Fruit fly (Drosophila melanogaster) whole organism, embryonic: ENCODE measurements around the gene Oseg1.

Experiments
- Bteb2 ChIP-seq: fragments of 200-800 bp; sonication (Bioruptor generic); optimal IDR thresholded peaks from 2 replicates; lab custom pipeline; 2016; ENCODE audit warnings: missing biosample characterization, missing genetic modification characterization
- CG10267 ChIP-seq: fragments of 200-800 bp; sonication (Bioruptor generic); optimal IDR thresholded peaks from 2 replicates; lab custom pipeline; 2018; ENCODE audit warnings: missing biosample characterization, mild to moderate bottlenecking, missing genetic modification characterization, moderate library complexity
- CG10274 ChIP-seq: fragments of 200-800 bp; sonication (Bioruptor generic); optimal IDR thresholded peaks from 3 replicates; lab custom pipeline; 2017; ENCODE audit warnings: missing biosample characterization, mild to moderate bottlenecking, missing genetic modification characterization
- CG10366 ChIP-seq: fragments of 200-800 bp; sonication (Bioruptor generic); IDR thresholded peaks from 2 replicates; pipeline ENCODE4 v1.3.6; 2022; ENCODE audit warnings: missing biosample characterization, missing genetic modification characterization
- CG11504 ChIP-seq: fragments of 200-800 bp; sonication (Bioruptor generic); optimal IDR thresholded peaks from 3 replicates; lab custom pipeline; 2019; ENCODE audit warnings: missing biosample characterization, mild to moderate bottlenecking, missing genetic modification characterization, moderate library complexity
- CG13424 ChIP-seq: fragments of 200-800 bp; sonication (Bioruptor generic); optimal IDR thresholded peaks from 2 replicates; lab custom pipeline; 2019; ENCODE audit warnings: missing biosample characterization, mild to moderate bottlenecking, missing genetic modification characterization, moderate library complexity
- CG13894 ChIP-seq: fragments of 200-800 bp; sonication (Bioruptor generic); optimal IDR thresholded peaks from 3 replicates; lab custom pipeline; 2018; ENCODE audit warnings: missing biosample characterization, mild to moderate bottlenecking, missing genetic modification characterization, moderate library complexity
- CG1603 ChIP-seq: fragments of 200-800 bp; sonication (Bioruptor generic); optimal IDR thresholded peaks from 2 replicates; lab custom pipeline; 2019; ENCODE audit warnings: missing biosample characterization, mild to moderate bottlenecking, missing genetic modification characterization, moderate library complexity
- CG17912 ChIP-seq: fragments of 200-800 bp; sonication (Bioruptor generic); optimal IDR thresholded peaks from 2 replicates; lab custom pipeline; 2018; ENCODE audit warnings: missing biosample characterization, mild to moderate bottlenecking, missing genetic modification characterization
- CG1832 ChIP-seq: fragments of 200-800 bp; sonication (Bioruptor generic); optimal IDR thresholded peaks from 2 replicates; lab custom pipeline; 2017; ENCODE audit warnings: missing biosample characterization, mild to moderate bottlenecking, missing genetic modification characterization, inconsistent platforms
- CG18599 ChIP-seq: fragments of 200-800 bp; sonication (Bioruptor generic); optimal IDR thresholded peaks from 3 replicates; lab custom pipeline; 2017; ENCODE audit warnings: missing biosample characterization, missing genetic modification characterization, mild to moderate bottlenecking, moderate library complexity, missing genetic modification reagents
- CG2678 ChIP-seq: fragments of 200-800 bp; sonication (Bioruptor generic); optimal IDR thresholded peaks from 3 replicates; lab custom pipeline; 2019; ENCODE audit warnings: missing biosample characterization, mild to moderate bottlenecking, missing genetic modification characterization, moderate library complexity
- CG2875 ChIP-seq: fragments of 200-800 bp; sonication (Bioruptor generic); optimal IDR thresholded peaks from 2 replicates; lab custom pipeline; 2017; ENCODE audit warnings: missing biosample characterization, mild to moderate bottlenecking, missing genetic modification characterization, missing genetic modification reagents
- CG30020 ChIP-seq: fragments of 200-800 bp; optimal IDR thresholded peaks from 2 replicates; lab custom pipeline; 2019; ENCODE audit warnings: missing biosample characterization, mild to moderate bottlenecking, missing genetic modification characterization, moderate library complexity
- CG31441 ChIP-seq: fragments of 200-800 bp; sonication (Bioruptor generic); IDR thresholded peaks from 2 replicates; pipeline ENCODE4 v1.3.6; 2022; ENCODE audit warnings: missing biosample characterization, missing genetic modification characterization
- CG3163 ChIP-seq: fragments of 200-800 bp; sonication (Bioruptor generic); optimal IDR thresholded peaks from 3 replicates; lab custom pipeline; 2016; ENCODE audit warnings: missing biosample characterization, missing genetic modification characterization
- CG4360 ChIP-seq: fragments of 200-800 bp; sonication (Bioruptor generic); IDR thresholded peaks from 2 replicates; pipeline ENCODE4 v1.3.6; 2022; ENCODE audit warnings: missing biosample characterization, missing genetic modification characterization
- CG7357 ChIP-seq: fragments of 200-800 bp; sonication (Bioruptor generic); IDR thresholded peaks from 3 replicates; pipeline ENCODE4 v1.3.6; 2022; ENCODE audit warnings: missing biosample characterization, missing genetic modification characterization
- CG8359 ChIP-seq: fragments of 200-800 bp; sonication (Bioruptor generic); optimal IDR thresholded peaks from 2 replicates; lab custom pipeline; 2017; ENCODE audit warnings: missing biosample characterization, mild to moderate bottlenecking, missing genetic modification characterization, borderline replicate concordance
- CkIIα-i1 ChIP-seq: fragments of 200-800 bp; sonication (Bioruptor generic); IDR thresholded peaks from 2 replicates; pipeline ENCODE4 v1.3.6; 2022; ENCODE audit warnings: missing biosample characterization, missing genetic modification characterization
- Dip2 ChIP-seq: fragments of 200-800 bp; sonication (Bioruptor generic); IDR thresholded peaks from 2 replicates; pipeline ENCODE4 v1.3.6; 2022; ENCODE audit warnings: missing biosample characterization, missing genetic modification characterization
- Dll ChIP-seq: fragments of 200-800 bp; sonication (Bioruptor generic); IDR thresholded peaks from 4 replicates; pipeline ENCODE4 v1.3.6; 2022; ENCODE audit warnings: missing biosample characterization, missing genetic modification characterization; ENCODE audit not compliant: partially characterized antibody
- Eip74EF ChIP-seq, 2 experiments: fragments of 200-800 bp in 1 of 2; fragments of >200 bp in 1 of 2; sonication (Bioruptor generic) in 1 of 2; optimal IDR thresholded peaks; 2 replicates each; lab custom pipeline; 2017 to 2019; ENCODE audit warnings: missing biosample characterization in 2 of 2, missing genetic modification characterization in 2 of 2, mild to moderate bottlenecking in 1 of 2, moderate library complexity in 1 of 2
- Fer1 ChIP-seq: fragments of 200-800 bp; sonication (Bioruptor generic); optimal IDR thresholded peaks from 2 replicates; lab custom pipeline; 2017; ENCODE audit warnings: missing biosample characterization, mild to moderate bottlenecking, missing genetic modification characterization
- Hr51 ChIP-seq, 2 experiments: fragments of 200-800 bp; sonication (Bioruptor generic); optimal IDR thresholded peaks; 2 replicates in 1 of 2; 3 replicates in 1 of 2; lab custom pipeline; 2016 to 2018; ENCODE audit warnings: missing biosample characterization in 2 of 2, missing genetic modification characterization in 2 of 2, mild to moderate bottlenecking in 1 of 2, moderate library complexity in 1 of 2
- Med ChIP-seq: fragments of 200-800 bp; sonication (Bioruptor generic); peaks from one replicate; lab custom pipeline; 2016; ENCODE audit warnings: missing biosample characterization, missing genetic modification characterization, mild to moderate bottlenecking, inconsistent platforms, moderate library complexity
- Meics ChIP-seq: fragments of 200-800 bp; sonication (Bioruptor generic); optimal IDR thresholded peaks from 2 replicates; lab custom pipeline; 2017; ENCODE audit warnings: missing biosample characterization, mild to moderate bottlenecking, missing genetic modification characterization
- NfI ChIP-seq: fragments of 200-800 bp; sonication (Bioruptor generic); optimal IDR thresholded peaks from 3 replicates; lab custom pipeline; 2018; ENCODE audit warnings: missing biosample characterization, mild to moderate bottlenecking, missing genetic modification characterization, moderate library complexity
- Oli ChIP-seq: fragments of 200-800 bp; sonication (Bioruptor generic); optimal IDR thresholded peaks from 2 replicates; lab custom pipeline; 2018; ENCODE audit warnings: missing biosample characterization, mild to moderate bottlenecking, missing genetic modification characterization, moderate library complexity
- Rfx ChIP-seq: fragments of 200-800 bp; sonication (Bioruptor generic); IDR thresholded peaks from 2 replicates; pipeline ENCODE4 v1.3.6; 2022; ENCODE audit warnings: missing biosample characterization, missing genetic modification characterization
- Six4 ChIP-seq: fragments of 200-800 bp; sonication (Bioruptor generic); optimal IDR thresholded peaks from 2 replicates; lab custom pipeline; 2016; ENCODE audit warnings: missing biosample characterization, missing genetic modification characterization
- abd-A ChIP-seq: fragments of 200-800 bp; sonication (Bioruptor generic); optimal IDR thresholded peaks from 3 replicates; lab custom pipeline; 2019; ENCODE audit warnings: missing biosample characterization, mild to moderate bottlenecking, missing genetic modification characterization, moderate library complexity
- ato ChIP-seq: fragments of 200-800 bp; sonication (Bioruptor generic); IDR thresholded peaks from 2 replicates; pipeline ENCODE4 v1.3.6; 2022; ENCODE audit warnings: missing biosample characterization, missing genetic modification characterization; ENCODE audit not compliant: partially characterized antibody
- ci ChIP-seq: fragments of 200-800 bp; sonication (Bioruptor generic); IDR thresholded peaks from 3 replicates; pipeline ENCODE4 v1.3.6; 2022; ENCODE audit warnings: missing biosample characterization, missing genetic modification characterization
- croc ChIP-seq: fragments of 200-800 bp; sonication (Bioruptor generic); conservative IDR thresholded peaks from 3 replicates; pipeline ENCODE4 v1.3.6; 2022; ENCODE audit warnings: missing biosample characterization, missing genetic modification characterization
- ems ChIP-seq: fragments of 200-800 bp; sonication (Bioruptor generic); optimal IDR thresholded peaks from 3 replicates; lab custom pipeline; 2016; ENCODE audit warnings: missing biosample characterization, missing genetic modification characterization
- en ChIP-seq: fragments of 200-800 bp; sonication (Bioruptor generic); optimal IDR thresholded peaks from 2 replicates; lab custom pipeline; 2016; ENCODE audit warnings: missing biosample characterization, missing genetic modification characterization
- eyg ChIP-seq: fragments of 200-800 bp; sonication (Bioruptor generic); optimal IDR thresholded peaks from 3 replicates; lab custom pipeline; 2016; ENCODE audit warnings: missing biosample characterization, missing genetic modification characterization
- grau ChIP-seq: fragments of 200-800 bp; optimal IDR thresholded peaks from 3 replicates; lab custom pipeline; 2019; ENCODE audit warnings: missing biosample characterization, mild to moderate bottlenecking, missing genetic modification characterization, moderate library complexity
- klu ChIP-seq: fragments of 200-800 bp; sonication (Bioruptor generic); IDR thresholded peaks from 2 replicates; pipeline ENCODE4 v1.3.6; 2022; ENCODE audit warnings: missing biosample characterization, missing genetic modification characterization
- nmo ChIP-seq: fragments of 200-800 bp; sonication (Bioruptor generic); optimal IDR thresholded peaks from 2 replicates; lab custom pipeline; 2018; ENCODE audit warnings: missing biosample characterization, mild to moderate bottlenecking, missing genetic modification characterization, moderate library complexity
- phol ChIP-seq: fragments of 200-800 bp; sonication (Bioruptor generic); optimal IDR thresholded peaks from 3 replicates; lab custom pipeline; 2018; ENCODE audit warnings: missing biosample characterization, mild to moderate bottlenecking, missing genetic modification characterization, moderate library complexity
- pzg ChIP-seq: fragments of 200-800 bp; sonication (Bioruptor generic); optimal IDR thresholded peaks from 3 replicates; lab custom pipeline; 2018; ENCODE audit warnings: missing biosample characterization, mild to moderate bottlenecking, missing genetic modification characterization, moderate library complexity
- repo ChIP-seq: fragments of 200-800 bp; sonication (Bioruptor generic); optimal IDR thresholded peaks from 2 replicates; lab custom pipeline; 2016; ENCODE audit warnings: missing biosample characterization, missing genetic modification characterization
- schlank ChIP-seq: fragments of 200-800 bp; sonication (Bioruptor generic); optimal IDR thresholded peaks from 2 replicates; lab custom pipeline; 2018; ENCODE audit warnings: missing biosample characterization, mild to moderate bottlenecking, missing genetic modification characterization
- tll ChIP-seq, 2 experiments: fragments of 200-800 bp in 1 of 2; fragments of >200 bp in 1 of 2; sonication (Bioruptor generic) in 1 of 2; optimal IDR thresholded peaks; 2 replicates each; lab custom pipeline; 2017 to 2019; ENCODE audit warnings: missing biosample characterization in 2 of 2, missing genetic modification characterization in 2 of 2, mild to moderate bottlenecking in 1 of 2, moderate library complexity in 1 of 2
- toy ChIP-seq: fragments of 200-800 bp; sonication (Bioruptor generic); IDR thresholded peaks from 2 replicates; pipeline ENCODE4 v1.3.6; 2022; ENCODE audit warnings: missing biosample characterization, missing genetic modification characterization

The Oseg1 gene

DNA sequence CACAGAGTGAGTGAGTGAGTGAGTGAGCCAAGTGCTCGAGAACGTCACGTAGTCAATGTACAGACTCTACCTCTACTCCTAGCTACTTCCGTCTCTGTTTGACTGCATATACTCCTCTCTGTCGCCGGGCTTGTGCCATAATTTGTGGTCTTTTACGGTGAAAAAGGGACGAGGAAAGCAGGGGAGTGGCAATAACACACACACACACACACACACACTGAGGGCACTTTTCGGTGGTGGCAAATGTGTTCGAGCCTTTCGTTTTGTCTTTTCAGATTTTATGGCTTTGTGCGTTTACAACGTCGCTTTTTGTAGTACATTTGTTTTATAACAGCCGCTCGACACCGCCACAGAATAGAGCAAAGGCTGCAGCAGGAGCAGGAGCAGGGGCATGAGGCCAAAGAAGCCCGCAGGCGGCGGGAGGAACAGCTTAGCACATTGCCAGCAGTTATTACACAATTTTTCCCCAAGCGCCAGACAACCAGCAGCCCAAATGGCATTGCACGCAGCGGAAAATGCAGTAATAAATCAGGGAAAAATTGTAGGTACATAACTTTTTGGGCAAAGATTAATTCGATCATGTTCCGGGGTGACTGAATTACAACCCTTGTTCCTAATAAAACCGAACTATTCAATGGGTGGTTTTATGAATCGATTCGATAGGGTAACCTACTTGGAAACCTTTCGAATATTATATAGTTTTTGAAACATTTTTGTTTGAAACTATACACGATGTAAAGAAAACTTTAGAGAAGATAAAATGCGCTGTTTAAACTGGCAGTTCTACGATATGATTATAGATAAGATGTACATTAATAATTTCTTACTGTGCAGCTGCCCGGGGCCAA is 46.4 kb upstream of the Oseg1 start (continued):
- no peak for TF ChIP-seq ems (GFP tag; lab: Kevin White, UChicago)
- peak; percentile 11 for TF ChIP-seq CG8359 (GFP tag; lab: Kevin White, UChicago)
- no peak for TF ChIP-seq CG7357 (GFP tag; lab: Robert Waterston, UW)
- no peak for TF ChIP-seq klu (GFP tag; lab: Robert Waterston, UW)
- TF ChIP-seq CG31441 (GFP tag; lab: Robert Waterston, UW): 0 out of 2 replicates have a peak, but pooled peaks have one; percentile 7
- peak in 1 of 2 experiments; percentile 36 for TF ChIP-seq Hr51 (GFP tag; optimal IDR thresholded peaks at IDR 0.05; lab: Kevin White, UChicago)
- TF ChIP-seq CG3163 (GFP tag; lab: Kevin White, UChicago): no peak
- peak; percentile 16 for TF ChIP-seq Six4 (GFP tag; lab: Kevin White, UChicago)
- TF ChIP-seq CG10366 (GFP tag; lab: Robert Waterston, UW): no peak
- TF ChIP-seq CG10267 (tag; lab: Kevin White, UChicago): no peak
- peak; percentile 3 for TF ChIP-seq CG13894
- no peak for TF ChIP-seq CG10274 (GFP tag; lab: Kevin White, UChicago)
- TF ChIP-seq ato (GFP tag; lab: Robert Waterston, UW): no peak
- no peak for TF ChIP-seq Bteb2 (GFP tag; lab: Kevin White, UChicago)
- no peak for TF ChIP-seq CG18599 (GFP tag; lab: Kevin White, UChicago)
- TF ChIP-seq grau (tag; lab: Kevin White, UChicago): peak; percentile 25
- TF ChIP-seq Dll: 0 out of 4 replicates have a peak, but pooled peaks have one; percentile 15
- TF ChIP-seq CG2678 (tag; lab: Kevin White, UChicago): peak; percentile 5
- no peak for TF ChIP-seq CG2875 (GFP tag; lab: Kevin White, UChicago)
- TF ChIP-seq ci: no peak
- peak; percentile 62 for TF ChIP-seq CG1832 (GFP tag; lab: Kevin White, UChicago)
- TF ChIP-seq Oli: peak; percentile 40
- no peak for TF ChIP-seq repo
- TF ChIP-seq nmo (GFP tag; lab: Kevin White, UChicago): peak; percentile 57
- TF ChIP-seq Fer1: no peak
- peak; percentile 1 for TF ChIP-seq CG13424
- peak; percentile 61 for TF ChIP-seq CG11504
- TF ChIP-seq CG4360 (GFP tag; lab: Robert Waterston, UW): no peak
- TF ChIP-seq eyg: no peak
- no peak for TF ChIP-seq CG17912
- TF ChIP-seq CG1603 (tag; lab: Kevin White, UChicago): no peak
- TF ChIP-seq CG30020 (tag; lab: Kevin White, UChicago): no peak
- TF ChIP-seq toy (GFP tag; lab: Robert Waterston, UW): no peak
- TF ChIP-seq Med (GFP tag; lab: Kevin White, UChicago): peak; percentile 36
- TF ChIP-seq croc (GFP tag; lab: Robert Waterston, UW): no peak
- no peak for TF ChIP-seq pzg
- peak; percentile 48 for TF ChIP-seq phol (tag; lab: Kevin White, UChicago)
- TF ChIP-seq schlank: no peak
- no peak for TF ChIP-seq Dip2
- TF ChIP-seq en (GFP tag; lab: Kevin White, UChicago): no peak
- TF ChIP-seq Rfx (GFP tag; lab: Robert Waterston, UW): no peak
- no peak for TF ChIP-seq Eip74EF (GFP tag; optimal IDR thresholded peaks at IDR 0.05; lab: Kevin White, UChicago)
- no peak for TF ChIP-seq NfI (GFP tag; lab: Kevin White, UChicago)
- no peak for TF ChIP-seq Meics (GFP tag; lab: Kevin White, UChicago)
- peak; percentile 92 for TF ChIP-seq abd-A (tag; lab: Kevin White, UChicago)
- TF ChIP-seq tll (GFP tag; optimal IDR thresholded peaks at IDR 0.05; lab: Kevin White, UChicago): peak in 1 of 2 experiments; percentile 33
- TF ChIP-seq CkIIα-i1 (GFP tag; lab: Robert Waterston, UW): no peak
